Worm (Caenorhabditis elegans): ENCODE results near the gene H38K22.6.

DNA sequence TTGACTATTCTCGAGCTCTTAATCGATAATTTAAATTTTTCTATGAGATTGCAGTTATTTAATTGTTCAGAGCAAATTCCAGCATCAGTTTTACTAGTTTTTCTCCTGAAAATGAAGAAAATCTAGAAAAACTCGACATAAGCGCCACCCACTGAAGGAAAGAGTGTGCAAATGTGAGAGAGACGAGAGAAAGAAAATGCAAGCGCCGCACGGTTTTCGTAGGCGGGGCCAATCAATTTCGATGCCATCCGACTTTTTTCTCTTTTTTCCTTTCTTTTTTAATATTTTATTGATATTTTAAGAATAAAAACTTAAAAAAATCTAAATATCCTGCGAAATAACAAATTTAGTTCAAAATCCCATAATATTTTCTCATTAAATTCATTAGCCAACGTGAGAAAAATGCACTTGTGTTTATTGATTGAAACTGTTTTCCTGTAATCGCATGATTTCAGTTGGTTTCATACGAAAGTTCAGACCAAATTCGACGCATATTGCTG is 12.4 kb downstream of the H38K22.6 start, which contains the start of gene cdk-12:
- TF ChIP-seq ces-1 (GFP tag; optimal IDR thresholded peaks at IDR 0.05) (peak; percentile 40), elt-3 (tag; optimal IDR thresholded peaks at IDR 0.05) (no peak), unc-62 (GFP tag; optimal IDR thresholded peaks at IDR 0.05) (no peak), M03D4.4 (tag; optimal IDR thresholded peaks at IDR 0.05) (no peak)

All from whole organism, mixed stage, embryonic.